Worm (Caenorhabditis elegans): ENCODE data around the gene F16G10.13.

ce11 chrII:2436757-2437156, 41.0 kb upstream of the F16G10.13 start:
- TF ChIP-seq ama-1 (optimal IDR thresholded peaks at IDR 0.05), result no peak
- TF ChIP-seq zag-1 (tag; optimal IDR thresholded peaks at IDR 0.05), result no peak
- TF ChIP-seq mdl-1 (tag; optimal IDR thresholded peaks at IDR 0.05), result no peak
- TF ChIP-seq aly-2 (tag; optimal IDR thresholded peaks at IDR 0.05), result no peak
- no peak for TF ChIP-seq nhr-12 (tag; optimal IDR thresholded peaks at IDR 0.05)
- TF ChIP-seq snpc-4 (tag; optimal IDR thresholded peaks at IDR 0.05), result no peak
- no peak for TF ChIP-seq lin-39 (tag; optimal IDR thresholded peaks at IDR 0.05)
- no peak for TF ChIP-seq lsy-2 (tag; optimal IDR thresholded peaks at IDR 0.05)
- TF ChIP-seq sem-4 (tag; optimal IDR thresholded peaks at IDR 0.05), result no peak
- no peak for TF ChIP-seq elt-3 (tag; optimal IDR thresholded peaks at IDR 0.05)
